Fruit fly (Drosophila melanogaster) whole organism, embryonic: ENCODE data around the gene CG3999.

Experiments used
- CG17912 ChIP-seq: fragments of 200-800 bp; sonication (Bioruptor generic); optimal IDR thresholded peaks from 2 replicates; lab custom pipeline; 2018; ENCODE audit warnings: missing biosample characterization, mild to moderate bottlenecking, missing genetic modification characterization
- CG2199 ChIP-seq: fragments of 200-800 bp; sonication (Bioruptor generic); IDR thresholded peaks from 3 replicates; pipeline ENCODE4 v1.3.6; 2022; ENCODE audit warnings: missing biosample characterization, missing genetic modification characterization
- CG5245 ChIP-seq: fragments of 200-800 bp; sonication (Bioruptor generic); optimal IDR thresholded peaks from 3 replicates; lab custom pipeline; 2016; ENCODE audit warnings: missing biosample characterization, missing genetic modification characterization
- Deaf1 ChIP-seq: fragments of 200-800 bp; optimal IDR thresholded peaks from 3 replicates; lab custom pipeline; 2019; ENCODE audit warnings: missing biosample characterization, mild to moderate bottlenecking, missing genetic modification characterization, moderate library complexity
- Opbp ChIP-seq: fragments of 200-800 bp; sonication (Bioruptor generic); IDR thresholded peaks from 3 replicates; pipeline ENCODE4 v1.3.6; 2022; ENCODE audit warnings: missing biosample characterization, missing genetic modification characterization; ENCODE audit not compliant: partially characterized antibody

CG3999 gene

dm6 chr3R:10284169-10284568, 32.9 kb downstream of the CG3999 start (continued):
- TF ChIP-seq CG17912: no peak
- TF ChIP-seq CG2199: 0 out of 3 replicates have a peak, but pooled peaks have one; percentile 55
- no peak for TF ChIP-seq CG5245 (GFP tag; lab: Kevin White, UChicago)
- TF ChIP-seq Deaf1 (tag; lab: Kevin White, UChicago): peak; percentile 84
- 0 out of 3 replicates have a peak, but pooled peaks have one; percentile 7 for TF ChIP-seq Opbp (GFP tag; lab: Robert Waterston, UW)
